Fruit fly (Drosophila melanogaster) whole organism, wandering third instar larva: ENCODE results near the gene Tsp66E.

Source experiments
- Hr78 ChIP-seq: fragments of >200 bp; optimal IDR thresholded peaks from 2 replicates; lab custom pipeline; 2017; ENCODE audit warnings: missing biosample characterization, missing genetic modification characterization
- Rel ChIP-seq, 2 experiments: fragments of 200-800 bp; sonication (Bioruptor generic) in 1 of 2; optimal IDR thresholded peaks; 2 replicates in 1 of 2; 3 replicates in 1 of 2; lab custom pipeline; 2016 to 2019; ENCODE audit warnings: mild to moderate bottlenecking in 2 of 2, missing biosample characterization in 2 of 2, missing genetic modification characterization in 2 of 2, moderate library complexity in 1 of 2
- dsf ChIP-seq: sonication (Bioruptor generic); optimal IDR thresholded peaks from 2 replicates; lab custom pipeline; 2016; ENCODE audit warnings: missing biosample characterization, missing genetic modification characterization, borderline replicate concordance

dm6 chr3L:8949823-8950222 lies 37.5 kb downstream of the Tsp66E start:
- TF ChIP-seq Rel (GFP tag; optimal IDR thresholded peaks at IDR 0.05; lab: Kevin White, UChicago) (no peak), Rel (tag; optimal IDR thresholded peaks at IDR 0.05; lab: Kevin White, UChicago) (no peak), dsf (no peak), Hr78 (no peak)
